Worm (Caenorhabditis elegans): ENCODE data around the gene T16G12.13.
"Not testable (repeated sequence)": the region's sequence is repeated elsewhere in the genome, so short reads cannot be mapped to it uniquely, and the experiment has no call there.

DNA sequence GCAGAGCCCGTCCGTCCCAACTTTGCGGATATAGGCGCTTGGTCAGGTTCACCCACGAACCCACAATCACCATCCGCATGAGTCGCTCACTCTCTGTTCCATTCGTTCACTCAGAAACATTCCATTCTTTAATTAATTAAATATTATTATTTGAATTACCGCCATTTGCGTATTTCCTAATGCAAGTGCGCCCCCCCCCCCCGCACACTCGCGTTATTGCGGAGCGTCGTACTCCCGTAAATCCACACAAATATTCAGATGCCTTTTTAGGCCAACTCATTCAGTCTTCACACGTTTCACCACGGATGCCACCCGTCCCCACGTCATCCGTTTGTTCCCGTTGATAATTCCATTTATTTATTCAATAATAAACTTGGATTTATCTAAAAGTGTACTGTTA, 10.3 kb upstream of the T16G12.13 start, which contains the start of gene T16G12.3:
- not testable (repeated sequence) for TF ChIP-seq snpc-4 (GFP tag; optimal IDR thresholded peaks at IDR 0.05); snpc-4 (tag; optimal IDR thresholded peaks at IDR 0.05); lin-35 (GFP tag; optimal IDR thresholded peaks at IDR 0.05); ztf-22 (GFP tag; optimal IDR thresholded peaks at IDR 0.05); unc-62 (GFP tag; optimal IDR thresholded peaks at IDR 0.05); egl-18 (GFP tag; IDR thresholded peaks at IDR 0.05); athp-1 (tag; optimal IDR thresholded peaks at IDR 0.05); die-1 (tag; optimal IDR thresholded peaks at IDR 0.05)

Measured in whole organism, young adult.